Fruit fly (Drosophila melanogaster): ENCODE measurements around the gene eIF5B.

eIF5B gene

dm6 chr3L:3400555-3401198, 60.1 kb downstream of the eIF5B start:
- no peak for TF ChIP-seq CG17801 (GFP tag; optimal IDR thresholded peaks at IDR 0.05; ENCODE audit: partially characterized antibody)

- no peak for TF ChIP-seq CG17801 (GFP tag; optimal IDR thresholded peaks at IDR 0.05; ENCODE audit: partially characterized antibody)
Measured at dm6 chr3L:3399923-3400309, 60.9 kb downstream of the eIF5B start.

- no peak for TF ChIP-seq CG17801 (GFP tag; optimal IDR thresholded peaks at IDR 0.05; ENCODE audit: partially characterized antibody)
Measured at dm6 chr3L:3399249-3399922, 61.4 kb downstream of the eIF5B start.

dm6 chr3L:3398496-3398895, 62.3 kb downstream of the eIF5B start:
- TF ChIP-seq CG17801 (GFP tag; optimal IDR thresholded peaks at IDR 0.05; ENCODE audit: partially characterized antibody): no peak

- no peak for TF ChIP-seq CG17801 (GFP tag; optimal IDR thresholded peaks at IDR 0.05; ENCODE audit: partially characterized antibody)
Measured at dm6 chr3L:3397849-3398248, 62.9 kb downstream of the eIF5B start.

- no peak for TF ChIP-seq CG17801 (GFP tag; optimal IDR thresholded peaks at IDR 0.05; ENCODE audit: partially characterized antibody)
Measured at dm6 chr3L:3397309-3397821, 63.4 kb downstream of the eIF5B start.

- TF ChIP-seq CG17801 (GFP tag; optimal IDR thresholded peaks at IDR 0.05; ENCODE audit: partially characterized antibody): no peak
Measured at dm6 chr3L:3396056-3396455, 64.7 kb downstream of the eIF5B start.

dm6 chr3L:3394854-3395723, 65.7 kb downstream of the eIF5B start:
- TF ChIP-seq CG17801 (GFP tag; optimal IDR thresholded peaks at IDR 0.05; ENCODE audit: partially characterized antibody): no peak

dm6 chr3L:3393951-3394834, 66.6 kb downstream of the eIF5B start:
- no peak for TF ChIP-seq CG17801 (GFP tag; optimal IDR thresholded peaks at IDR 0.05; ENCODE audit: partially characterized antibody)

dm6 chr3L:3391871-3392270, 68.9 kb downstream of the eIF5B start:
- no peak for TF ChIP-seq CG17801 (GFP tag; optimal IDR thresholded peaks at IDR 0.05; ENCODE audit: partially characterized antibody)

- TF ChIP-seq CG17801 (GFP tag; optimal IDR thresholded peaks at IDR 0.05; ENCODE audit: partially characterized antibody): no peak
Measured at dm6 chr3L:3390525-3390924, 70.3 kb downstream of the eIF5B start.

dm6 chr3L:3389666-3390059, 71.1 kb downstream of the eIF5B start:
- TF ChIP-seq CG17801 (GFP tag; optimal IDR thresholded peaks at IDR 0.05; ENCODE audit: partially characterized antibody): no peak

- no peak for TF ChIP-seq CG17801 (GFP tag; optimal IDR thresholded peaks at IDR 0.05; ENCODE audit: partially characterized antibody)
Measured at dm6 chr3L:3388708-3389665, 71.8 kb downstream of the eIF5B start.

- TF ChIP-seq CG17801 (GFP tag; optimal IDR thresholded peaks at IDR 0.05; ENCODE audit: partially characterized antibody): no peak
Measured at dm6 chr3L:3387619-3388018, 73.2 kb downstream of the eIF5B start.
